Worm (Caenorhabditis elegans): ENCODE results near the gene ZK285.2.

DNA sequence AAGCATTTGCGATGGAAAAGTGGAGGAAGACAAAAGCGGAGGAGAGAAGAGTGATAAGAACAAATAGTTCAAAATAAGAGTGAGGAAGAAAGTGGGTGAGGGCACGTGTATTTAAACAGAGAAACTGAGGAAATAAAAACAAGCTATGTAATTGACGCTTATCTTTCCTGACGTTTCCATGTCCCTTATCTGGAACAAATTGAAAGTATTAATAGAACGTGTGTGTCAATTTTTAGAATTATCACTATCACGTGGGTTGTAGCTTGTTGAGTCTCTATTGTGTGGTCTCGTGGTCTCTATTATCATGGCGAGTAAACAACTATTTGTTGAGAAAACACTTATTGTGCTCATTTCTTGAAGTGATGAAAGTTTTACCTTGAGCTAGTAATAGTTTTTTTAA is 836 bp upstream of the ZK285.2 start, which contains the start of gene T10C6.15:
- TF ChIP-seq mep-1 (tag; optimal IDR thresholded peaks at IDR 0.05), result no peak
- no peak for TF ChIP-seq nhr-12 (tag; optimal IDR thresholded peaks at IDR 0.05)
- TF ChIP-seq ham-2 (GFP tag; optimal IDR thresholded peaks at IDR 0.05), result no peak
- no peak for TF ChIP-seq lin-13 (tag; optimal IDR thresholded peaks at IDR 0.05)
